Worm (Caenorhabditis elegans) whole organism, late embryonic: ENCODE results near the gene C52A10.3.

Source experiments
- T23F11.4 ChIP-seq: fragments of 200-800 bp; sonication (Bioruptor generic); optimal IDR thresholded peaks from 2 replicates; lab custom pipeline; 2018; ENCODE audit warnings: mild to moderate bottlenecking, missing genetic modification characterization, missing compliant biosample characterization
- ceh-22 ChIP-seq: sonication (generic microtip); optimal IDR thresholded peaks from 2 replicates; lab custom pipeline; 2017; ENCODE audit warnings: missing biosample characterization, missing genetic modification characterization
- dmd-4 ChIP-seq: sonication (generic microtip); optimal IDR thresholded peaks from 2 replicates; lab custom pipeline; 2016; ENCODE audit warnings: borderline replicate concordance, missing genetic modification characterization, missing compliant biosample characterization
- dve-1 ChIP-seq: sonication (generic microtip); optimal IDR thresholded peaks from 2 replicates; lab custom pipeline; 2017; ENCODE audit warnings: antibody characterized with exemption, mild to moderate bottlenecking, missing genetic modification characterization, missing compliant biosample characterization
- ets-4 ChIP-seq: sonication (generic microtip); optimal IDR thresholded peaks from 2 replicates; lab custom pipeline; 2016; ENCODE audit warnings: missing genetic modification characterization, missing compliant biosample characterization
- fkh-10 ChIP-seq: fragments of 150-350 bp; optimal IDR thresholded peaks from 2 replicates; lab custom pipeline; 2014; ENCODE audit warnings: missing biosample characterization, missing genetic modification reagents, missing genetic modification characterization
- hlh-30 ChIP-seq: sonication (generic microtip); optimal IDR thresholded peaks from 2 replicates; lab custom pipeline; 2017; ENCODE audit warnings: antibody characterized with exemption, missing genetic modification characterization, missing compliant biosample characterization; ENCODE audit not compliant: insufficient read depth
- mec-3 ChIP-seq: sonication (generic microtip); optimal IDR thresholded peaks from 2 replicates; lab custom pipeline; 2016; ENCODE audit warnings: borderline replicate concordance, missing genetic modification characterization, missing compliant biosample characterization
- pha-4 ChIP-seq: fragments of 150-350 bp; optimal IDR thresholded peaks from 2 replicates; lab custom pipeline; 2018; ENCODE audit warnings: missing biosample characterization, missing genetic modification reagents, missing genetic modification characterization
- pqm-1 ChIP-seq: sonication (generic microtip); optimal IDR thresholded peaks from 2 replicates; lab custom pipeline; 2016; ENCODE audit warnings: missing genetic modification characterization, missing compliant biosample characterization
- rnt-1 ChIP-seq: sonication (generic microtip); optimal IDR thresholded peaks from 2 replicates; lab custom pipeline; 2016; ENCODE audit warnings: missing genetic modification characterization, missing compliant biosample characterization
- sox-2 ChIP-seq: fragments of 200-800 bp; sonication (Bioruptor generic); IDR thresholded peaks from 2 replicates; pipeline ENCODE4 v1.3.6; 2022; ENCODE audit warnings: missing genetic modification reagents, missing genetic modification characterization, missing compliant biosample characterization
- syd-9 ChIP-seq: sonication (generic microtip); optimal IDR thresholded peaks from 2 replicates; lab custom pipeline; 2016; ENCODE audit warnings: mild to moderate bottlenecking, missing genetic modification characterization, moderate library complexity, missing compliant biosample characterization
- unc-55 ChIP-seq: sonication (generic microtip); optimal IDR thresholded peaks from 2 replicates; lab custom pipeline; 2017; ENCODE audit warnings: missing biosample characterization, missing genetic modification reagents, missing genetic modification characterization

DNA sequence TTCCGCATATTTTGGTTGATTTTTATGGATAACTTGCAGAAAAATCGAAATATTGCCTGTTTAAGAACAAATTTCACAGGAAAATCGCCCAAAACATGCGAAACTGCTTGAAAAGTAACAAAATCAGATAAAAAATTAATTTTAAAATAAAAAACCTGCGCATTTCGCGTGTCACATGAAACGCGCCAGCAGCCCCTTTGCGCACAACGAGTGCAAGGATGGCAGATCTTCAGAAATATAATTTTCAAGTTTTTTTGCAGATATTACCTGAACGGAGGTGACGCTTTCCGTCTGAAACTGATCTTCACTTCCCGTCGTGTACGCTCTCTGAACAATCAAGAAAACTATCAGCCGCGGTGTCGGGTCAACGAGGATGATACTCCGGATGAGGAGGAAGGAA lies 35.7 kb upstream of the C52A10.3 start:
- no peak for TF ChIP-seq syd-9 (tag; lab: Kevin White, UChicago)
- TF ChIP-seq unc-55 (GFP tag; lab: Kevin White, UChicago), result no peak
- no peak for TF ChIP-seq rnt-1 (tag; lab: Kevin White, UChicago)
- no peak for TF ChIP-seq T23F11.4
- TF ChIP-seq hlh-30, result no peak
- no peak for TF ChIP-seq mec-3
- TF ChIP-seq fkh-10 (GFP tag; lab: Kevin White, UChicago), result no peak
- no peak for TF ChIP-seq ets-4
- TF ChIP-seq pha-4 (tag; lab: Kevin White, UChicago), result no peak
- no peak for TF ChIP-seq pqm-1 (tag; lab: Kevin White, UChicago)
- no peak for TF ChIP-seq ceh-22 (tag; lab: Kevin White, UChicago)
- TF ChIP-seq sox-2 (GFP tag; lab: Robert Waterston, UW), result no peak
- TF ChIP-seq dve-1 (tag; lab: Kevin White, UChicago), result no peak
- TF ChIP-seq dmd-4 (tag; lab: Kevin White, UChicago), result no peak
